Worm (Caenorhabditis elegans) whole organism, L4 larva: ENCODE measurements around the gene srh-11.

Source experiments
- F10B5.3 ChIP-seq: sonication (generic microtip); optimal IDR thresholded peaks from 2 replicates; lab custom pipeline; 2016; ENCODE audit warnings: mild to moderate bottlenecking, missing genetic modification characterization, missing compliant biosample characterization
- F44E2.7 ChIP-seq: fragments of 200-800 bp; sonication (Bioruptor generic); IDR thresholded peaks from 2 replicates; pipeline ENCODE4 v2.1.2; 2022; ENCODE audit warnings: missing genetic modification characterization, missing compliant biosample characterization
- F49E8.2 ChIP-seq: sonication (generic microtip); optimal IDR thresholded peaks from 2 replicates; lab custom pipeline; 2016; ENCODE audit warnings: missing compliant biosample characterization, mild to moderate bottlenecking, missing genetic modification characterization, borderline replicate concordance
- T20F7.1 ChIP-seq: fragments of 200-800 bp; sonication (Bioruptor generic); optimal IDR thresholded peaks from 2 replicates; lab custom pipeline; 2018; ENCODE audit warnings: mild to moderate bottlenecking, missing genetic modification characterization, missing compliant biosample characterization
- ZK337.2 ChIP-seq: fragments of 200-800 bp; sonication (Bioruptor generic); IDR thresholded peaks from 2 replicates; pipeline ENCODE4 v1.3.6; 2022; ENCODE audit warnings: missing genetic modification reagents, missing genetic modification characterization, missing compliant biosample characterization
- ceh-20 ChIP-seq: fragments of 200-800 bp; sonication (Bioruptor generic); IDR thresholded peaks from 2 replicates; pipeline ENCODE4 v1.3.6; 2022; ENCODE audit warnings: missing genetic modification reagents, missing genetic modification characterization, missing compliant biosample characterization
- ctbp-1 ChIP-seq: fragments of 200-800 bp; sonication (Bioruptor generic); IDR thresholded peaks from 2 replicates; pipeline ENCODE4 v1.3.6; 2022; ENCODE audit warnings: missing genetic modification reagents, missing genetic modification characterization, missing compliant biosample characterization
- daf-16 ChIP-seq, 3 experiments: sonication (generic microtip); optimal IDR thresholded peaks; 2 replicates each; lab custom pipeline; 2016 to 2017; ENCODE audit warnings: missing genetic modification characterization in 3 of 3, missing genetic modification reagents in 3 of 3, mild to moderate bottlenecking in 2 of 3, missing compliant biosample characterization in 2 of 3, missing biosample characterization in 1 of 3, moderate library complexity in 1 of 3
- dmd-8 ChIP-seq: fragments of 200-800 bp; sonication (Bioruptor generic); IDR thresholded peaks from 2 replicates; pipeline ENCODE4 v1.3.6; 2022; ENCODE audit warnings: missing genetic modification characterization, missing compliant biosample characterization
- dmd-9 ChIP-seq: fragments of 200-800 bp; sonication (Bioruptor generic); IDR thresholded peaks from 2 replicates; pipeline ENCODE4 v1.3.6; 2022; ENCODE audit warnings: missing genetic modification reagents, missing genetic modification characterization, missing compliant biosample characterization
- fkh-10 ChIP-seq: fragments of 150-350 bp; optimal IDR thresholded peaks from 2 replicates; lab custom pipeline; 2014; ENCODE audit warnings: missing biosample characterization, missing genetic modification reagents, missing genetic modification characterization
- hmg-1.1 ChIP-seq: fragments of 200-800 bp; sonication (Bioruptor generic); IDR thresholded peaks from 2 replicates; pipeline ENCODE4 v1.3.6; 2022; ENCODE audit warnings: missing genetic modification reagents, missing genetic modification characterization, missing compliant biosample characterization
- lin-1 ChIP-seq: fragments of 200-800 bp; sonication (Bioruptor generic); IDR thresholded peaks from 2 replicates; pipeline ENCODE4 v1.3.6; 2022; ENCODE audit warnings: missing genetic modification reagents, missing genetic modification characterization, missing compliant biosample characterization
- mes-2 ChIP-seq: sonication (generic microtip); optimal IDR thresholded peaks from 2 replicates; lab custom pipeline; 2016; ENCODE audit warnings: missing genotype, mild to moderate bottlenecking, missing genetic modification characterization, missing compliant biosample characterization; ENCODE audit not compliant: poor library complexity, severe bottlenecking
- nhr-102 ChIP-seq: sonication (generic microtip); optimal IDR thresholded peaks from 2 replicates; lab custom pipeline; 2016; ENCODE audit warnings: mild to moderate bottlenecking, missing genetic modification characterization, moderate library complexity, missing compliant biosample characterization
- nhr-11 ChIP-seq: fragments of 150-350 bp; optimal IDR thresholded peaks from 2 replicates; lab custom pipeline; 2014; ENCODE audit warnings: missing biosample characterization, missing genetic modification characterization
- nhr-41 ChIP-seq: fragments of 200-800 bp; sonication (Bioruptor generic); IDR thresholded peaks from 2 replicates; pipeline ENCODE4 v1.3.6; 2022; ENCODE audit warnings: missing genetic modification reagents, missing genetic modification characterization, missing compliant biosample characterization
- php-3 ChIP-seq: fragments of 200-800 bp; sonication (Bioruptor generic); IDR thresholded peaks from 2 replicates; pipeline ENCODE4 v1.3.6; 2022; ENCODE audit warnings: missing genetic modification reagents, missing genetic modification characterization, missing compliant biosample characterization
- snpc-4 ChIP-seq: fragments of 150-350 bp; optimal IDR thresholded peaks from 2 replicates; lab custom pipeline; 2014; ENCODE audit warnings: missing biosample characterization, missing genetic modification characterization
- unc-130 ChIP-seq: sonication (generic microtip); optimal IDR thresholded peaks from 2 replicates; lab custom pipeline; 2016; ENCODE audit warnings: missing genetic modification reagents, missing genetic modification characterization, missing compliant biosample characterization
- unc-62 ChIP-seq, 3 experiments: fragments of 150-350 bp in 1 of 3; sonication (generic microtip); optimal IDR thresholded peaks in 2 of 3; peaks in 1 of 3; 1 replicate in 1 of 3; 2 replicates in 2 of 3; lab custom pipeline; 2014 to 2017; ENCODE audit warnings: missing biosample characterization in 3 of 3, missing genetic modification characterization in 3 of 3, missing genetic modification reagents in 3 of 3, missing genotype in 1 of 3
- vab-7 ChIP-seq: fragments of 200-800 bp; sonication (Bioruptor generic); IDR thresholded peaks from 2 replicates; pipeline ENCODE4 v1.3.6; 2022; ENCODE audit warnings: missing genetic modification reagents, missing genetic modification characterization, missing compliant biosample characterization
- zag-1 ChIP-seq: fragments of 150-350 bp; optimal IDR thresholded peaks from 2 replicates; lab custom pipeline; 2014; ENCODE audit warnings: missing biosample characterization, missing genetic modification characterization
- ztf-11 ChIP-seq: fragments of 150-350 bp; optimal IDR thresholded peaks from 2 replicates; lab custom pipeline; 2014; ENCODE audit warnings: missing biosample characterization, missing genetic modification characterization

Gene srh-11

ce11 chrX:8276333-8276732 lies 42.5 kb downstream of the srh-11 start:
- no peak for TF ChIP-seq hmg-1.1 (GFP tag; lab: Robert Waterston, UW)
- TF ChIP-seq nhr-11 (tag; lab: Kevin White, UChicago) = peak; percentile 25

ce11 chrX:8274869-8275268 lies 44.0 kb downstream of the srh-11 start, which contains the start of gene ksr-1:
ksr-1 (plus strand) TSS chrX:8275169.
- TF ChIP-seq vab-7 (GFP tag; lab: Robert Waterston, UW) (no peak), ctbp-1 (GFP tag; lab: Robert Waterston, UW) (no peak), php-3 (GFP tag; lab: Robert Waterston, UW) (no peak), F10B5.3 (no peak), nhr-102 (no peak), fkh-10 (GFP tag; lab: Kevin White, UChicago) (no peak), T20F7.1 (GFP tag; lab: Kevin White, UChicago) (no peak), mes-2 (tag; lab: Kevin White, UChicago) (no peak)

ce11 chrX:8273496-8273895 lies 45.4 kb downstream of the srh-11 start:
- TF ChIP-seq dmd-9 (GFP tag; lab: Robert Waterston, UW) = no peak
- no peak for TF ChIP-seq zag-1
- TF ChIP-seq daf-16 (GFP tag; optimal IDR thresholded peaks at IDR 0.05; lab: Kevin White, UChicago) = no peak
- TF ChIP-seq daf-16 (tag; optimal IDR thresholded peaks at IDR 0.05; lab: Kevin White, UChicago) = no peak
- no peak for TF ChIP-seq ZK337.2 (GFP tag; lab: Robert Waterston, UW)
- TF ChIP-seq vab-7 (GFP tag; lab: Robert Waterston, UW) = no peak
- TF ChIP-seq ceh-20 = no peak
- no peak for TF ChIP-seq unc-130 (GFP tag; lab: Kevin White, UChicago)
- TF ChIP-seq nhr-41 (GFP tag; lab: Robert Waterston, UW) = no peak
- no peak for TF ChIP-seq dmd-8
- no peak for TF ChIP-seq snpc-4 (tag; lab: Kevin White, UChicago)
- no peak for TF ChIP-seq F44E2.7
- TF ChIP-seq lin-1 (GFP tag; lab: Robert Waterston, UW) = no peak
- TF ChIP-seq F49E8.2 (tag; lab: Kevin White, UChicago) = no peak

ce11 chrX:8270971-8271553 lies 47.8 kb downstream of the srh-11 start, which contains the start of gene cutl-29:
cutl-29 (minus strand) TSS chrX:8271021.
- peak in 1 of 2 experiments; percentile 58 for TF ChIP-seq unc-62 (GFP tag; optimal IDR thresholded peaks at IDR 0.05 in 1 of 2; lab: Kevin White, UChicago)
- TF ChIP-seq unc-62 (tag; optimal IDR thresholded peaks at IDR 0.05; lab: Kevin White, UChicago) = no peak
- TF ChIP-seq ztf-11 (tag; lab: Kevin White, UChicago) = no peak

- TF ChIP-seq F10B5.3 = no peak
- TF ChIP-seq, all 104 proteins: peak for 0
Measured at ce11 chrX:8268083-8268482, 50.8 kb downstream of the srh-11 start.
